Fruit fly (Drosophila melanogaster) whole organism, embryonic: Measurements from ENCODE around the gene mRpL13.

Experiments used
- ATbp ChIP-seq: fragments of 200-800 bp; sonication (Bioruptor generic); optimal IDR thresholded peaks from 2 replicates; lab custom pipeline; 2017; ENCODE audit warnings: missing biosample characterization, mild to moderate bottlenecking, missing genetic modification characterization, missing genetic modification reagents
- Asciz ChIP-seq: fragments of 200-800 bp; sonication (Bioruptor generic); optimal IDR thresholded peaks from 2 replicates; lab custom pipeline; 2017; ENCODE audit warnings: missing biosample characterization, mild to moderate bottlenecking, missing genetic modification characterization, missing genetic modification reagents
- CG10565 ChIP-seq: fragments of 200-800 bp; sonication (Bioruptor generic); optimal IDR thresholded peaks from 3 replicates; lab custom pipeline; 2016; ENCODE audit warnings: missing biosample characterization, mild to moderate bottlenecking, missing genetic modification characterization
- CG12071 ChIP-seq: fragments of 200-800 bp; sonication (Bioruptor generic); optimal IDR thresholded peaks from 3 replicates; lab custom pipeline; 2018; ENCODE audit warnings: missing biosample characterization, mild to moderate bottlenecking, missing genetic modification characterization
- CG12155 ChIP-seq: fragments of 200-800 bp; sonication (Bioruptor generic); optimal IDR thresholded peaks from 3 replicates; lab custom pipeline; 2016; ENCODE audit warnings: missing biosample characterization, missing genetic modification characterization
- CG12391 ChIP-seq: fragments of 200-800 bp; sonication (Bioruptor generic); optimal IDR thresholded peaks from 3 replicates; lab custom pipeline; 2018; ENCODE audit warnings: missing biosample characterization, mild to moderate bottlenecking, missing genetic modification characterization, moderate library complexity
- CG14050 ChIP-seq: fragments of 200-800 bp; sonication (Bioruptor generic); IDR thresholded peaks from 3 replicates; pipeline ENCODE4 v1.3.6; 2022; ENCODE audit warnings: missing biosample characterization, missing genetic modification characterization
- CG14441 ChIP-seq: fragments of 200-800 bp; sonication (Bioruptor generic); IDR thresholded peaks from 2 replicates; pipeline ENCODE4 v1.3.6; 2022; ENCODE audit warnings: missing biosample characterization, missing genetic modification characterization
- CG1647 ChIP-seq: fragments of 200-800 bp; sonication (Bioruptor generic); optimal IDR thresholded peaks from 3 replicates; lab custom pipeline; 2016; ENCODE audit warnings: missing biosample characterization, missing genetic modification characterization
- CG17568 ChIP-seq: fragments of 200-800 bp; sonication (Bioruptor generic); optimal IDR thresholded peaks from 2 replicates; lab custom pipeline; 2018; ENCODE audit warnings: missing biosample characterization, mild to moderate bottlenecking, missing genetic modification characterization, moderate library complexity
- CG18599 ChIP-seq: fragments of 200-800 bp; sonication (Bioruptor generic); optimal IDR thresholded peaks from 3 replicates; lab custom pipeline; 2017; ENCODE audit warnings: missing biosample characterization, missing genetic modification characterization, mild to moderate bottlenecking, moderate library complexity, missing genetic modification reagents
- CG2129 ChIP-seq: fragments of 200-800 bp; sonication (Bioruptor generic); IDR thresholded peaks from 2 replicates; pipeline ENCODE4 v1.3.6; 2022; ENCODE audit warnings: missing biosample characterization, missing genetic modification characterization; ENCODE audit not compliant: partially characterized antibody
- CG2202 ChIP-seq: fragments of 200-800 bp; sonication (Bioruptor generic); optimal IDR thresholded peaks from 2 replicates; lab custom pipeline; 2018; ENCODE audit warnings: missing biosample characterization, mild to moderate bottlenecking, missing genetic modification characterization
- CG2875 ChIP-seq: fragments of 200-800 bp; sonication (Bioruptor generic); optimal IDR thresholded peaks from 2 replicates; lab custom pipeline; 2017; ENCODE audit warnings: missing biosample characterization, mild to moderate bottlenecking, missing genetic modification characterization, missing genetic modification reagents
- CG30403 ChIP-seq: fragments of 200-800 bp; sonication (Bioruptor generic); optimal IDR thresholded peaks from 3 replicates; lab custom pipeline; 2016; ENCODE audit warnings: missing biosample characterization, missing genetic modification characterization
- CG4820 ChIP-seq: fragments of 200-800 bp; sonication (Bioruptor generic); optimal IDR thresholded peaks from 3 replicates; lab custom pipeline; 2016; ENCODE audit warnings: missing biosample characterization, missing genetic modification characterization
- CG5953 ChIP-seq: fragments of 200-800 bp; sonication (Bioruptor generic); IDR thresholded peaks from 2 replicates; pipeline ENCODE4 v1.3.6; 2022; ENCODE audit warnings: missing biosample characterization, missing genetic modification characterization
- CG8089 ChIP-seq: fragments of 200-800 bp; sonication (Bioruptor generic); optimal IDR thresholded peaks from 3 replicates; lab custom pipeline; 2016; ENCODE audit warnings: missing biosample characterization, missing genetic modification characterization
- CG8388 ChIP-seq: fragments of 200-800 bp; sonication (Bioruptor generic); optimal IDR thresholded peaks from 2 replicates; lab custom pipeline; 2019; ENCODE audit warnings: missing biosample characterization, mild to moderate bottlenecking, missing genetic modification characterization, moderate library complexity
- Dfd ChIP-seq, 2 experiments: fragments of >200 bp; optimal IDR thresholded peaks; 2 replicates each; lab custom pipeline; 2017; ENCODE audit warnings: missing biosample characterization in 2 of 2, missing genetic modification characterization in 2 of 2
- H2.0 ChIP-seq: fragments of 200-800 bp; sonication (Bioruptor generic); IDR thresholded peaks from 2 replicates; pipeline ENCODE4 v1.3.6; 2022; ENCODE audit warnings: missing biosample characterization, missing genetic modification characterization
- Hand ChIP-seq: fragments of 200-800 bp; sonication (Bioruptor generic); optimal IDR thresholded peaks from 2 replicates; lab custom pipeline; 2017; ENCODE audit warnings: mild to moderate bottlenecking, missing biosample characterization, missing genetic modification reagents, missing genetic modification characterization
- Hr3 ChIP-seq: fragments of 200-800 bp; sonication (Bioruptor generic); optimal IDR thresholded peaks from 3 replicates; lab custom pipeline; 2016; ENCODE audit warnings: missing biosample characterization, missing genetic modification characterization
- Hr78 ChIP-seq, 2 experiments: fragments of 200-800 bp in 1 of 2; fragments of >200 bp in 1 of 2; sonication (Bioruptor generic) in 1 of 2; optimal IDR thresholded peaks; 2 replicates each; lab custom pipeline; 2017 to 2019; ENCODE audit warnings: missing biosample characterization in 2 of 2, missing genetic modification characterization in 2 of 2, mild to moderate bottlenecking in 1 of 2, moderate library complexity in 1 of 2
- Mes4 ChIP-seq: fragments of 200-800 bp; sonication (Bioruptor generic); optimal IDR thresholded peaks from 2 replicates; lab custom pipeline; 2016; ENCODE audit warnings: missing biosample characterization, missing genetic modification characterization
- Opbp ChIP-seq: fragments of 200-800 bp; sonication (Bioruptor generic); IDR thresholded peaks from 3 replicates; pipeline ENCODE4 v1.3.6; 2022; ENCODE audit warnings: missing biosample characterization, missing genetic modification characterization; ENCODE audit not compliant: partially characterized antibody
- Rfx ChIP-seq: fragments of 200-800 bp; sonication (Bioruptor generic); IDR thresholded peaks from 2 replicates; pipeline ENCODE4 v1.3.6; 2022; ENCODE audit warnings: missing biosample characterization, missing genetic modification characterization
- Rx ChIP-seq: fragments of 200-800 bp; sonication (Bioruptor generic); IDR thresholded peaks from 2 replicates; pipeline ENCODE4 v1.3.6; 2022; ENCODE audit warnings: missing biosample characterization, missing genetic modification characterization
- Six4 ChIP-seq: fragments of 200-800 bp; sonication (Bioruptor generic); optimal IDR thresholded peaks from 2 replicates; lab custom pipeline; 2016; ENCODE audit warnings: missing biosample characterization, missing genetic modification characterization
- Sry-β ChIP-seq: fragments of 200-800 bp; sonication (Bioruptor generic); optimal IDR thresholded peaks from 2 replicates; lab custom pipeline; 2018; ENCODE audit warnings: missing biosample characterization, mild to moderate bottlenecking, missing genetic modification characterization, moderate library complexity
- Trl ChIP-seq, 3 experiments: fragments of >200 bp in 2 of 3; fragments of 200-800 bp in 1 of 3; sonication (Bioruptor generic) in 1 of 3; optimal IDR thresholded peaks; 2 replicates in 1 of 3; 3 replicates in 2 of 3; lab custom pipeline; 2016 to 2017; ENCODE audit warnings: missing biosample characterization in 1 of 3, missing genetic modification characterization in 1 of 3
- aop ChIP-seq: fragments of 200-800 bp; sonication (Bioruptor generic); IDR thresholded peaks from 2 replicates; pipeline ENCODE4 v1.3.6; 2022; ENCODE audit warnings: missing biosample characterization, missing genetic modification characterization
- ase ChIP-seq: fragments of 200-800 bp; sonication (Bioruptor generic); IDR thresholded peaks from 3 replicates; pipeline ENCODE4 v1.3.6; 2022; ENCODE audit warnings: missing biosample characterization, missing genetic modification characterization
- chinmo ChIP-seq: fragments of 200-800 bp; sonication (Bioruptor generic); IDR thresholded peaks from 4 replicates; pipeline ENCODE4 v1.3.6; 2022; ENCODE audit warnings: missing biosample characterization, missing genetic modification characterization; ENCODE audit not compliant: partially characterized antibody
- fd96Cb ChIP-seq: fragments of 200-800 bp; sonication (Bioruptor generic); optimal IDR thresholded peaks from 2 replicates; lab custom pipeline; 2018; ENCODE audit warnings: missing biosample characterization, mild to moderate bottlenecking, missing genetic modification characterization, moderate library complexity
- grn ChIP-seq: fragments of 200-800 bp; sonication (Bioruptor generic); optimal IDR thresholded peaks from 3 replicates; lab custom pipeline; 2017; ENCODE audit warnings: missing biosample characterization, missing genetic modification characterization
- ham ChIP-seq: fragments of 200-800 bp; sonication (Bioruptor generic); IDR thresholded peaks from 2 replicates; pipeline ENCODE4 v1.3.6; 2022; ENCODE audit warnings: missing biosample characterization, missing genetic modification characterization
- lilli ChIP-seq: fragments of 200-800 bp; sonication (Bioruptor generic); optimal IDR thresholded peaks from 3 replicates; lab custom pipeline; 2016; ENCODE audit warnings: missing biosample characterization, missing genetic modification characterization
- pb ChIP-seq: fragments of 200-800 bp; sonication (Bioruptor generic); optimal IDR thresholded peaks from 3 replicates; lab custom pipeline; 2016; ENCODE audit warnings: missing biosample characterization, missing genetic modification characterization
- pita ChIP-seq: fragments of 200-800 bp; sonication (Bioruptor generic); optimal IDR thresholded peaks from 2 replicates; lab custom pipeline; 2017; ENCODE audit warnings: missing biosample characterization, mild to moderate bottlenecking, missing genetic modification characterization
- pum ChIP-seq: fragments of 200-800 bp; sonication (Bioruptor generic); optimal IDR thresholded peaks from 2 replicates; lab custom pipeline; 2016; ENCODE audit warnings: missing biosample characterization, missing genetic modification characterization
- sisA ChIP-seq: fragments of 200-800 bp; sonication (Bioruptor generic); IDR thresholded peaks from 2 replicates; pipeline ENCODE4 v1.3.6; 2022; ENCODE audit warnings: missing biosample characterization, missing genetic modification characterization
- sob ChIP-seq: fragments of 200-800 bp; sonication (Bioruptor generic); IDR thresholded peaks from 2 replicates; pipeline ENCODE4 v1.3.6; 2022; ENCODE audit warnings: missing biosample characterization, missing genetic modification characterization
- sr ChIP-seq: fragments of 200-800 bp; sonication (Bioruptor generic); IDR thresholded peaks from 3 replicates; pipeline ENCODE4 v1.3.6; 2022; ENCODE audit warnings: missing biosample characterization, missing genetic modification characterization
- tgo ChIP-seq: fragments of 200-800 bp; sonication (Bioruptor generic); IDR thresholded peaks from 3 replicates; pipeline ENCODE4 v1.3.6; 2022; ENCODE audit warnings: missing biosample characterization, missing genetic modification characterization
- tll ChIP-seq, 2 experiments: fragments of 200-800 bp in 1 of 2; fragments of >200 bp in 1 of 2; sonication (Bioruptor generic) in 1 of 2; optimal IDR thresholded peaks; 2 replicates each; lab custom pipeline; 2017 to 2019; ENCODE audit warnings: missing biosample characterization in 2 of 2, missing genetic modification characterization in 2 of 2, mild to moderate bottlenecking in 1 of 2, moderate library complexity in 1 of 2
- twi ChIP-seq: fragments of 200-800 bp; optimal IDR thresholded peaks from 2 replicates; lab custom pipeline; 2019; ENCODE audit warnings: missing biosample characterization, mild to moderate bottlenecking, missing genetic modification characterization, moderate library complexity
- tx ChIP-seq: fragments of 200-800 bp; sonication (Bioruptor generic); optimal IDR thresholded peaks from 2 replicates; lab custom pipeline; 2016; ENCODE audit warnings: missing biosample characterization, missing genetic modification characterization
- wor ChIP-seq: fragments of 200-800 bp; sonication (Bioruptor generic); IDR thresholded peaks from 2 replicates; pipeline ENCODE4 v1.3.6; 2022; ENCODE audit warnings: missing biosample characterization, missing genetic modification characterization
- zf30C ChIP-seq: fragments of 200-800 bp; sonication (Bioruptor generic); optimal IDR thresholded peaks from 3 replicates; lab custom pipeline; 2018; ENCODE audit warnings: missing biosample characterization, mild to moderate bottlenecking, missing genetic modification characterization

mRpL13 gene

DNA sequence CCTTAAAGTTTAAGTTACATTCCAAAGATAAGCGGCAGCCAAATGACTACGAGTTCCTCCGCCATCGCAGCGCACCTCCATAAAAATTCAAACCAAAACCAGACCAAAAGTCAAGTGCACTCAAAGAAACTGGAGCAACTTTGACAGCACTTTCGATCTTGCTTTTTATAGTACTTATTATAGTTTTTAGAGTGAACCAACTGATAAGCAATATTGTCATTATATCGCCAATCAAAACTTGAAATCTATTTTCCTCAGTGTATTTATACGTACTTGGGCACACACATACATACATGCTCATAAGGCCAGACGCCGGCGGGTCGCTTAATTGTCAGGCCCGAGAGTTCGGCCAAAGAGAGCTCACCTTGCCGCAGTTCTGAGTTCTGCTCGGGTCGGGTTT is 31.0 kb upstream of the mRpL13 start (continued):
- TF ChIP-seq sob (GFP tag; lab: Robert Waterston, UW) (peak; percentile 55; the same call in 1 of the 2 replicates), zf30C (peak; percentile 87), Trl (optimal IDR thresholded peaks at IDR 0.05; lab: Kevin White, UChicago) (no peak), Trl (GFP tag; optimal IDR thresholded peaks at IDR 0.05; lab: Kevin White, UChicago) (peak; percentile 76), ATbp (GFP tag; lab: Kevin White, UChicago) (peak; percentile 60), Sry-β (GFP tag; lab: Kevin White, UChicago) (no peak), pb (GFP tag; lab: Kevin White, UChicago) (peak; percentile 50), Dfd (GFP tag; optimal IDR thresholded peaks at IDR 0.05; lab: Kevin White, UChicago) (no peak), sisA (peak; percentile 77), CG14050 (GFP tag; lab: Robert Waterston, UW) (0 out of 3 replicates have a peak, but pooled peaks have one; percentile 28), CG18599 (GFP tag; lab: Kevin White, UChicago) (peak; percentile 49), tll (GFP tag; optimal IDR thresholded peaks at IDR 0.05; lab: Kevin White, UChicago) (peak in 1 of 2 experiments; percentile 94), ham (GFP tag; lab: Robert Waterston, UW) (no peak), CG12155 (peak; percentile 60), ase (GFP tag; lab: Robert Waterston, UW) (peak; percentile 66; the same call in 1 of the 3 replicates), chinmo (no peak), tx (peak; percentile 64), sr (GFP tag; lab: Robert Waterston, UW) (no peak), CG4820 (peak; percentile 85), pita (GFP tag; lab: Kevin White, UChicago) (no peak), H2.0 (GFP tag; lab: Robert Waterston, UW) (peak; percentile 47), CG8089 (GFP tag; lab: Kevin White, UChicago) (peak; percentile 81), grn (no peak), twi (peak; percentile 67), CG17568 (GFP tag; lab: Kevin White, UChicago) (peak; percentile 65), Asciz (GFP tag; lab: Kevin White, UChicago) (peak; percentile 57), CG14441 (GFP tag; lab: Robert Waterston, UW) (no peak), wor (GFP tag; lab: Robert Waterston, UW) (0 out of 2 replicates have a peak, but pooled peaks have one; percentile 36), Hr78 (GFP tag; optimal IDR thresholded peaks at IDR 0.05; lab: Kevin White, UChicago) (peak in 1 of 2 experiments; percentile 24), Rx (GFP tag; lab: Robert Waterston, UW) (peak; percentile 65; the same call in 1 of the 2 replicates), CG12071 (GFP tag; lab: Kevin White, UChicago) (peak; percentile 0), CG12391 (tag; lab: Kevin White, UChicago) (peak; percentile 86), lilli (GFP tag; lab: Kevin White, UChicago) (peak; percentile 76), CG2202 (tag; lab: Kevin White, UChicago) (peak; percentile 75), aop (GFP tag; lab: Robert Waterston, UW) (no peak), CG2875 (GFP tag; lab: Kevin White, UChicago) (peak; percentile 69), CG10565 (peak; percentile 28), Hr3 (GFP tag; lab: Kevin White, UChicago) (peak; percentile 61), tgo (GFP tag; lab: Robert Waterston, UW) (peak; percentile 58; the same call in 2 of the 3 replicates), CG30403 (GFP tag; lab: Kevin White, UChicago) (peak; percentile 65), CG1647 (GFP tag; lab: Kevin White, UChicago) (peak; percentile 61), Six4 (GFP tag; lab: Kevin White, UChicago) (peak; percentile 62), Hand (GFP tag; lab: Kevin White, UChicago) (no peak), Rfx (peak; percentile 56), Opbp (GFP tag; lab: Robert Waterston, UW) (no peak), pum (peak; percentile 83), CG5953 (GFP tag; lab: Robert Waterston, UW) (peak; percentile 22; the same call in 1 of the 2 replicates), CG2129 (GFP tag; lab: Robert Waterston, UW) (no peak), CG8388 (GFP tag; lab: Kevin White, UChicago) (peak; percentile 79), Mes4 (GFP tag; lab: Kevin White, UChicago) (peak; percentile 70), fd96Cb (peak; percentile 78)
